Worm (Caenorhabditis elegans) whole organism, mixed stage, embryonic: ENCODE measurements around the gene tebp-1.

ENCODE experiments used
- M03D4.4 ChIP-seq: sonication (generic microtip); optimal IDR thresholded peaks from 2 replicates; lab custom pipeline; 2017; ENCODE audit warnings: mild to moderate bottlenecking, missing genetic modification characterization, missing compliant biosample characterization
- bed-3 ChIP-seq: fragments of 200-800 bp; sonication (Bioruptor generic); optimal IDR thresholded peaks from 3 replicates; lab custom pipeline; 2018; ENCODE audit warnings: mild to moderate bottlenecking, missing genetic modification characterization, moderate library complexity, missing compliant biosample characterization
- blmp-1 ChIP-seq: fragments of 150-350 bp; optimal IDR thresholded peaks from 2 replicates; lab custom pipeline; 2014; ENCODE audit warnings: missing biosample characterization, missing genetic modification characterization
- ceh-39 ChIP-seq: fragments of 150-350 bp; optimal IDR thresholded peaks from 2 replicates; lab custom pipeline; 2014; ENCODE audit warnings: missing biosample characterization, missing genetic modification characterization
- ceh-43 ChIP-seq: fragments of 200-800 bp; sonication (Bioruptor generic); optimal IDR thresholded peaks from 2 replicates; lab custom pipeline; 2018; ENCODE audit warnings: mild to moderate bottlenecking, missing genetic modification characterization, moderate library complexity, missing compliant biosample characterization
- ceh-83 ChIP-seq: fragments of 200-800 bp; sonication (Bioruptor generic); optimal IDR thresholded peaks from 2 replicates; lab custom pipeline; 2018; ENCODE audit warnings: mild to moderate bottlenecking, missing genetic modification characterization, missing compliant biosample characterization
- ces-1 ChIP-seq: fragments of 150-350 bp; optimal IDR thresholded peaks from 2 replicates; lab custom pipeline; 2014; ENCODE audit warnings: missing biosample characterization, missing genetic modification reagents, missing genetic modification characterization
- cnd-1 ChIP-seq: fragments of 200-800 bp; sonication (Bioruptor generic); optimal IDR thresholded peaks from 2 replicates; lab custom pipeline; 2018; ENCODE audit warnings: mild to moderate bottlenecking, missing genetic modification characterization, missing compliant biosample characterization
- drap-1 ChIP-seq: fragments of 200-800 bp; sonication (Bioruptor generic); optimal IDR thresholded peaks from 3 replicates; lab custom pipeline; 2018; ENCODE audit warnings: mild to moderate bottlenecking, missing genetic modification characterization, missing compliant biosample characterization
- elt-1 ChIP-seq: sonication (generic microtip); optimal IDR thresholded peaks from 2 replicates; lab custom pipeline; 2017; ENCODE audit warnings: missing genetic modification characterization, mild to moderate bottlenecking, missing compliant biosample characterization, antibody characterized with exemption, moderate library complexity, borderline replicate concordance; ENCODE audit not compliant: insufficient read depth
- elt-3 ChIP-seq: fragments of 150-350 bp; optimal IDR thresholded peaks from 2 replicates; lab custom pipeline; 2014; ENCODE audit warnings: missing biosample characterization, missing genetic modification characterization
- flh-1 ChIP-seq: fragments of 200-800 bp; sonication (Bioruptor generic); optimal IDR thresholded peaks from 2 replicates; lab custom pipeline; 2018; ENCODE audit warnings: mild to moderate bottlenecking, missing genetic modification characterization, moderate library complexity, missing compliant biosample characterization
- ham-2 ChIP-seq: fragments of 200-800 bp; sonication (Bioruptor generic); optimal IDR thresholded peaks from 2 replicates; lab custom pipeline; 2018; ENCODE audit warnings: mild to moderate bottlenecking, missing genetic modification characterization, missing compliant biosample characterization
- hlh-1 ChIP-seq: fragments of 150-350 bp; optimal IDR thresholded peaks from 2 replicates; lab custom pipeline; 2014; ENCODE audit warnings: missing biosample characterization, missing genetic modification reagents, missing genetic modification characterization
- lin-13 ChIP-seq: fragments of 150-350 bp; optimal IDR thresholded peaks from 2 replicates; lab custom pipeline; 2014; ENCODE audit warnings: missing biosample characterization, missing genetic modification characterization
- lin-32 ChIP-seq: fragments of 200-800 bp; sonication (Bioruptor generic); optimal IDR thresholded peaks from 2 replicates; lab custom pipeline; 2018; ENCODE audit warnings: mild to moderate bottlenecking, missing genetic modification characterization, missing compliant biosample characterization
- lsy-2 ChIP-seq: fragments of 150-350 bp; optimal IDR thresholded peaks from 2 replicates; lab custom pipeline; 2014; ENCODE audit warnings: missing biosample characterization, missing genetic modification characterization
- mab-5 ChIP-seq: fragments of 150-350 bp; optimal IDR thresholded peaks from 2 replicates; lab custom pipeline; 2014; ENCODE audit warnings: missing biosample characterization, missing genetic modification characterization
- mep-1 ChIP-seq: fragments of 150-350 bp; optimal IDR thresholded peaks from 2 replicates; lab custom pipeline; 2017; ENCODE audit warnings: missing biosample characterization, missing genetic modification reagents, missing genetic modification characterization, inconsistent platforms
- mls-2 ChIP-seq: sonication (generic microtip); optimal IDR thresholded peaks from 2 replicates; lab custom pipeline; 2016; ENCODE audit warnings: mild to moderate bottlenecking, missing genetic modification characterization, moderate library complexity, missing compliant biosample characterization
- nhr-12 ChIP-seq: fragments of 150-350 bp; optimal IDR thresholded peaks from 2 replicates; lab custom pipeline; 2014; ENCODE audit warnings: missing biosample characterization, missing genetic modification characterization
- nhr-2 ChIP-seq: fragments of 150-350 bp; optimal IDR thresholded peaks from 2 replicates; lab custom pipeline; 2014; ENCODE audit warnings: missing biosample characterization, missing genetic modification characterization
- nhr-237 ChIP-seq: fragments of 150-350 bp; optimal IDR thresholded peaks from 2 replicates; lab custom pipeline; 2014; ENCODE audit warnings: missing biosample characterization, missing genetic modification characterization
- nhr-28 ChIP-seq: fragments of 150-350 bp; optimal IDR thresholded peaks from 2 replicates; lab custom pipeline; 2014; ENCODE audit warnings: missing biosample characterization, missing genetic modification characterization
- nhr-76 ChIP-seq: sonication (generic microtip); optimal IDR thresholded peaks from 2 replicates; lab custom pipeline; 2017; ENCODE audit warnings: missing biosample characterization, missing genetic modification characterization
- pha-4 ChIP-seq: fragments of 150-350 bp; optimal IDR thresholded peaks from 2 replicates; lab custom pipeline; 2018; ENCODE audit warnings: missing biosample characterization, missing genetic modification reagents, missing genetic modification characterization
- sem-2 ChIP-seq: fragments of 200-800 bp; sonication (Bioruptor generic); optimal IDR thresholded peaks from 2 replicates; lab custom pipeline; 2018; ENCODE audit warnings: mild to moderate bottlenecking, missing genetic modification characterization, missing compliant biosample characterization
- snpc-4 ChIP-seq: fragments of 150-350 bp; optimal IDR thresholded peaks from 2 replicates; lab custom pipeline; 2014; ENCODE audit warnings: missing biosample characterization, missing genetic modification characterization
- sptf-1 ChIP-seq: sonication (generic microtip); optimal IDR thresholded peaks from 2 replicates; lab custom pipeline; 2017; ENCODE audit warnings: mild to moderate bottlenecking, missing genetic modification characterization, moderate library complexity, missing compliant biosample characterization
- tbx-8 ChIP-seq: fragments of 200-800 bp; sonication (Bioruptor generic); optimal IDR thresholded peaks from 2 replicates; lab custom pipeline; 2018; ENCODE audit warnings: mild to moderate bottlenecking, missing genetic modification characterization, moderate library complexity, missing compliant biosample characterization
- unc-120 ChIP-seq: sonication (generic microtip); optimal IDR thresholded peaks from 2 replicates; lab custom pipeline; 2017; ENCODE audit warnings: missing genetic modification characterization, missing compliant biosample characterization; ENCODE audit not compliant: poor library complexity, severe bottlenecking
- unc-39 ChIP-seq: fragments of 150-350 bp; optimal IDR thresholded peaks from 2 replicates; lab custom pipeline; 2014; ENCODE audit warnings: missing biosample characterization, missing genetic modification characterization
- unc-62 ChIP-seq: fragments of 150-350 bp; optimal IDR thresholded peaks from 2 replicates; lab custom pipeline; 2014; ENCODE audit warnings: missing biosample characterization, missing genetic modification reagents, missing genetic modification characterization
- zip-8 ChIP-seq: fragments of 150-350 bp; optimal IDR thresholded peaks from 2 replicates; lab custom pipeline; 2014; ENCODE audit warnings: missing biosample characterization, missing genetic modification characterization
- ztf-11 ChIP-seq: fragments of 150-350 bp; optimal IDR thresholded peaks from 2 replicates; lab custom pipeline; 2014; ENCODE audit warnings: missing biosample characterization, missing genetic modification characterization

The tebp-1 gene

DNA sequence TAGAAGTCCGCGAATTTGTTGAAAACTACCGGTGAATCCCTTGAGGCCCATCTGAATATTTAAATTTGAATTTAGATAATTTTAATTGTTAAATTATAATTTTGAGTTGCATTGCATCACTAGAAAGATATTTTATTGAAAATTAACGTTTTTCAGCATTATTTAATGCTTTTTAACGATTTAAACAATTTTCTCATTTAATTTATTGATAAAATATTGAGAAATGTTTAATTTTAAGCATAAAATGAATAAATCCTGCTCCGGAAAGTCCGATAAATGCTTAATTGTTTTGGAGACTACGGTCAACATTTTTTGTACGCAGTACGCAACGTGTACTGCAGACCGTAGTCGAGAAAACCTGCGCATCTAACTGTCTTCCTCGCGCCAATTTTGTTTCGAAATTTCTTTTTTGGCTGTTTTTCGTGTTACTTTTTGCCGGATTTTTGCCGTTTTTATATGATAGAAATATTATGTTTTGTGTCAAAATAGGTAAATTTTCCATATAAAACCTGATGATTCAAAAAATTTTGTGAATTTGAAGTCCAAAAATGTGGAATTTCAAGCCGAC lies 12.4 kb upstream of the tebp-1 start, which contains the start of the genes Y54G11A.17, lin-7 and elof-1 (continued):
- TF ChIP-seq lsy-2 (tag; lab: Kevin White, UChicago): peak; percentile 99
- peak; percentile 87 for TF ChIP-seq lin-13 (tag; lab: Kevin White, UChicago)
- TF ChIP-seq unc-120 (tag; lab: Kevin White, UChicago): peak; percentile 57
- TF ChIP-seq mls-2 (tag; lab: Kevin White, UChicago): peak; percentile 75
- no peak for TF ChIP-seq ham-2 (GFP tag; lab: Kevin White, UChicago)
- TF ChIP-seq nhr-28 (tag; lab: Kevin White, UChicago): no peak
- no peak for TF ChIP-seq sem-2
- TF ChIP-seq cnd-1 (tag; lab: Kevin White, UChicago): no peak

DNA sequence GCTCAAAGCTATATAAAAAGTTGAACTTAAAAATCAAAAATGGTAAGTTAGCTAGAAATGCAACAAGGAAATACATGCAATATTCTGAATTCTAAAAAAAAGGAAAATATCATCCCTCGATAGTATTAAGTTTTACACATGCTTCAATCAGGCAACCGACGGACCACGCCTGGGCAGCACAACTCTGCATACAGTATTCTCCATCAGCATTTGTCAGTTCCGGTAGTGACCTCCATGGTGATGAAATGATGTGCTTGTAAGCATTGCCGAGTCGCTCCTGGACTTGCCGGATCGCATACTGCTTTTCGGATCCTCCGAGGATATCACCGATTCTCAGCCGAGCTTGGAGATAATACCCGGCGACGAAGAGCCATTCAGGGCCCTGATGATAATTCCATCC lies 11.1 kb upstream of the tebp-1 start:
- TF ChIP-seq cnd-1 (tag; lab: Kevin White, UChicago) (no peak), flh-1 (GFP tag; lab: Kevin White, UChicago) (no peak), elt-1 (tag; lab: Kevin White, UChicago) (no peak), tbx-8 (GFP tag; lab: Kevin White, UChicago) (no peak)

DNA sequence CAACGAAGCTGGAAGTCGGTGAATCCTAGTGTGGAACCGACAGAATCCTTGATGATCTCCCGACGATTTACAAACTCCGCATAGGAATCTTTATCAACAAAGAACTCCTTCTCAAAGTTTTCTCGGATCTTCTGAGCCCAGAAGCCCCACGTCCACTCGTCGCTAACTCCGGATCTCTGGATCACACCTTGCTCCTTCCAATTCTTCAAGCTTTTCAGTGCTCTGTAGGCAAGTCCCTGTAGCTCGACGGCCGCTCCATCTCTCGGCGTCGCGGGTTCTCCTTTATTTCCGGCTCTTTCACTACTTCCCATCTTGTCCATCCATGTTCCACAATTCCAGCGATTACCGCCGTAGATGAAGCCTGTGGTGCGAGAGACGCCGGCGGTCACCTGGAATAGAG lies 10.5 kb upstream of the tebp-1 start:
- TF ChIP-seq sptf-1 (tag; lab: Kevin White, UChicago) (no peak), snpc-4 (tag; lab: Kevin White, UChicago) (no peak), nhr-12 (tag; lab: Kevin White, UChicago) (no peak), elt-1 (tag; lab: Kevin White, UChicago) (no peak), unc-120 (tag; lab: Kevin White, UChicago) (no peak), ztf-11 (tag; lab: Kevin White, UChicago) (no peak), ham-2 (GFP tag; lab: Kevin White, UChicago) (no peak), ces-1 (GFP tag; lab: Kevin White, UChicago) (no peak), zip-8 (no peak), hlh-1 (no peak), cnd-1 (tag; lab: Kevin White, UChicago) (no peak), flh-1 (GFP tag; lab: Kevin White, UChicago) (no peak), drap-1 (GFP tag; lab: Kevin White, UChicago) (no peak)

DNA sequence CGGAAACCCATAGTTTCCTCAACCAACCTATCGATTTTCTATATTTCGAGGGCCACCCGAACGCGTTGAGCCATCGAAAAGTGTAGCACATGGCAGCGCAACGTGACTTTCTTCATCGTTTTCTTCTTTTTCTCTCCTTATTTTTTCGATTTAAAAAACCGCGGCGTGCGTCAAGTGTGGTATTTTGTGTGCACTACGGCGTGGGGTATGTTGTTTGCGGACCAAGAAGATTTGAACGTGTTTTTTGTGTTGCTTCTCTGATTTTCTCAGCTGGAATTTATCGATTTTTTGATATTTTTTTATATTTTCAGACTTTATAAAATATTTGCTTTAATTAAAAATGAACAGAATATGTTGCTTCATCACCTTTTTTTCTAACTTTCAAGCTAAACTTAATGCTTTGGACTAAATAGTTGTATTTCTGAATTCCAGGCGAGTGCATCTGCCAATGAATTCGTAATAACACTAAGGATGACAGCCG lies 3.8 kb upstream of the tebp-1 start, which contains the start of the genes agl-1 and pfs-2:
agl-1 (minus strand) TSS at position 178 of the 481 bp plus-strand sequence.
pfs-2 (plus strand) TSS at position 431 of the 481 bp plus-strand sequence.
- no peak for TF ChIP-seq nhr-28 (tag; lab: Kevin White, UChicago)
- TF ChIP-seq M03D4.4 (tag; lab: Kevin White, UChicago): peak; percentile 50
- no peak for TF ChIP-seq unc-39 (tag; lab: Kevin White, UChicago)
- no peak for TF ChIP-seq ztf-11 (tag; lab: Kevin White, UChicago)
- no peak for TF ChIP-seq zip-8
- no peak for TF ChIP-seq cnd-1 (tag; lab: Kevin White, UChicago)
- TF ChIP-seq nhr-12 (tag; lab: Kevin White, UChicago): no peak
- no peak for TF ChIP-seq flh-1 (GFP tag; lab: Kevin White, UChicago)
- no peak for TF ChIP-seq ceh-83
- no peak for TF ChIP-seq nhr-76
- TF ChIP-seq sem-2: no peak
- peak; percentile 72 for TF ChIP-seq ceh-39 (tag; lab: Kevin White, UChicago)
- peak; percentile 48 for TF ChIP-seq hlh-1
- TF ChIP-seq ceh-43 (GFP tag; lab: Kevin White, UChicago): peak; percentile 46
- no peak for TF ChIP-seq elt-3 (tag; lab: Kevin White, UChicago)
- TF ChIP-seq blmp-1 (tag; lab: Kevin White, UChicago): no peak
- TF ChIP-seq ces-1 (GFP tag; lab: Kevin White, UChicago): peak; percentile 51
- no peak for TF ChIP-seq drap-1 (GFP tag; lab: Kevin White, UChicago)
- TF ChIP-seq mls-2 (tag; lab: Kevin White, UChicago): peak; percentile 35
- TF ChIP-seq bed-3 (GFP tag; lab: Kevin White, UChicago): no peak
- peak; percentile 85 for TF ChIP-seq lsy-2 (tag; lab: Kevin White, UChicago)
- TF ChIP-seq sptf-1 (tag; lab: Kevin White, UChicago): peak; percentile 55
- no peak for TF ChIP-seq nhr-2 (tag; lab: Kevin White, UChicago)
- TF ChIP-seq lin-32 (GFP tag; lab: Kevin White, UChicago): no peak
- peak; percentile 76 for TF ChIP-seq nhr-237 (tag; lab: Kevin White, UChicago)
- TF ChIP-seq pha-4 (tag; lab: Kevin White, UChicago): peak; percentile 57
- TF ChIP-seq unc-120 (tag; lab: Kevin White, UChicago): peak; percentile 12
- peak; percentile 82 for TF ChIP-seq mep-1 (tag; lab: Kevin White, UChicago)
- no peak for TF ChIP-seq ham-2 (GFP tag; lab: Kevin White, UChicago)
- no peak for TF ChIP-seq elt-1 (tag; lab: Kevin White, UChicago)
- no peak for TF ChIP-seq tbx-8 (GFP tag; lab: Kevin White, UChicago)
- no peak for TF ChIP-seq mab-5 (tag; lab: Kevin White, UChicago)
- no peak for TF ChIP-seq snpc-4 (tag; lab: Kevin White, UChicago)
- no peak for TF ChIP-seq unc-62 (GFP tag; lab: Kevin White, UChicago)
- TF ChIP-seq lin-13 (tag; lab: Kevin White, UChicago): peak; percentile 49
